Fruit fly (Drosophila melanogaster) whole organism, embryonic: ENCODE data around the gene Sb.

Experiments used
- Asciz ChIP-seq: fragments of 200-800 bp; sonication (Bioruptor generic); optimal IDR thresholded peaks from 2 replicates; lab custom pipeline; 2017; ENCODE audit warnings: missing biosample characterization, mild to moderate bottlenecking, missing genetic modification characterization, missing genetic modification reagents
- Bdp1 ChIP-seq: fragments of 200-800 bp; sonication (Bioruptor generic); optimal IDR thresholded peaks from 3 replicates; lab custom pipeline; 2016; ENCODE audit warnings: missing biosample characterization, missing genetic modification characterization
- Blimp-1 ChIP-seq: fragments of 200-800 bp; sonication (Bioruptor generic); optimal IDR thresholded peaks from 3 replicates; lab custom pipeline; 2018; ENCODE audit warnings: missing biosample characterization, missing genetic modification characterization, mild to moderate bottlenecking, moderate library complexity, missing genetic modification reagents
- CG10565 ChIP-seq: fragments of 200-800 bp; sonication (Bioruptor generic); optimal IDR thresholded peaks from 3 replicates; lab custom pipeline; 2016; ENCODE audit warnings: missing biosample characterization, mild to moderate bottlenecking, missing genetic modification characterization
- CG10979 ChIP-seq: fragments of 200-800 bp; sonication (Bioruptor generic); optimal IDR thresholded peaks from 2 replicates; lab custom pipeline; 2018; ENCODE audit warnings: missing biosample characterization, mild to moderate bottlenecking, missing genetic modification characterization, moderate library complexity
- CG12104 ChIP-seq: fragments of 200-800 bp; sonication (Bioruptor generic); optimal IDR thresholded peaks from 3 replicates; lab custom pipeline; 2016; ENCODE audit warnings: missing biosample characterization, missing genetic modification characterization
- CG12391 ChIP-seq: fragments of 200-800 bp; sonication (Bioruptor generic); optimal IDR thresholded peaks from 3 replicates; lab custom pipeline; 2018; ENCODE audit warnings: missing biosample characterization, mild to moderate bottlenecking, missing genetic modification characterization, moderate library complexity
- CG12942 ChIP-seq: fragments of 200-800 bp; sonication (Bioruptor generic); optimal IDR thresholded peaks from 3 replicates; lab custom pipeline; 2016; ENCODE audit warnings: missing biosample characterization, missing genetic modification characterization
- CG1602 ChIP-seq: fragments of 200-800 bp; sonication (Bioruptor generic); optimal IDR thresholded peaks from 3 replicates; lab custom pipeline; 2016; ENCODE audit warnings: missing biosample characterization, missing genetic modification characterization
- CG17385 ChIP-seq: fragments of 200-800 bp; sonication (Bioruptor generic); optimal IDR thresholded peaks from 3 replicates; lab custom pipeline; 2018; ENCODE audit warnings: missing biosample characterization, mild to moderate bottlenecking, missing genetic modification characterization
- CG17802 ChIP-seq: fragments of 200-800 bp; sonication (Bioruptor generic); optimal IDR thresholded peaks from 2 replicates; lab custom pipeline; 2018; ENCODE audit warnings: missing biosample characterization, mild to moderate bottlenecking, missing genetic modification characterization, moderate library complexity
- CG1792 ChIP-seq: fragments of 200-800 bp; sonication (Bioruptor generic); optimal IDR thresholded peaks from 2 replicates; lab custom pipeline; 2016; ENCODE audit warnings: missing biosample characterization, missing genetic modification characterization
- CG2202 ChIP-seq: fragments of 200-800 bp; sonication (Bioruptor generic); optimal IDR thresholded peaks from 2 replicates; lab custom pipeline; 2018; ENCODE audit warnings: missing biosample characterization, mild to moderate bottlenecking, missing genetic modification characterization
- CG3163 ChIP-seq: fragments of 200-800 bp; sonication (Bioruptor generic); optimal IDR thresholded peaks from 3 replicates; lab custom pipeline; 2016; ENCODE audit warnings: missing biosample characterization, missing genetic modification characterization
- CG32767 ChIP-seq: fragments of 200-800 bp; sonication (Bioruptor generic); IDR thresholded peaks from 2 replicates; pipeline ENCODE4 v1.3.6; 2022; ENCODE audit warnings: missing biosample characterization, missing genetic modification characterization
- CG33557 ChIP-seq: fragments of 200-800 bp; sonication (Bioruptor generic); optimal IDR thresholded peaks from 2 replicates; lab custom pipeline; 2019; ENCODE audit warnings: missing biosample characterization, mild to moderate bottlenecking, missing genetic modification characterization, moderate library complexity
- CkIIα-i1 ChIP-seq: fragments of 200-800 bp; sonication (Bioruptor generic); IDR thresholded peaks from 2 replicates; pipeline ENCODE4 v1.3.6; 2022; ENCODE audit warnings: missing biosample characterization, missing genetic modification characterization
- Deaf1 ChIP-seq: fragments of 200-800 bp; optimal IDR thresholded peaks from 3 replicates; lab custom pipeline; 2019; ENCODE audit warnings: missing biosample characterization, mild to moderate bottlenecking, missing genetic modification characterization, moderate library complexity
- Dfd ChIP-seq, 2 experiments: fragments of >200 bp; optimal IDR thresholded peaks; 2 replicates each; lab custom pipeline; 2017; ENCODE audit warnings: missing biosample characterization in 2 of 2, missing genetic modification characterization in 2 of 2
- Dip3 ChIP-seq: fragments of 200-800 bp; sonication (Bioruptor generic); optimal IDR thresholded peaks from 3 replicates; lab custom pipeline; 2016; ENCODE audit warnings: missing biosample characterization, missing genetic modification characterization
- Ets65A ChIP-seq: fragments of 200-800 bp; sonication (Bioruptor generic); peaks from one replicate; lab custom pipeline; 2016; ENCODE audit warnings: missing biosample characterization, missing genetic modification characterization
- Hmx ChIP-seq: fragments of 200-800 bp; sonication (Bioruptor generic); optimal IDR thresholded peaks from 2 replicates; lab custom pipeline; 2016; ENCODE audit warnings: missing biosample characterization, missing genetic modification characterization
- Med ChIP-seq: fragments of 200-800 bp; sonication (Bioruptor generic); peaks from one replicate; lab custom pipeline; 2016; ENCODE audit warnings: missing biosample characterization, missing genetic modification characterization, mild to moderate bottlenecking, inconsistent platforms, moderate library complexity
- NC2α ChIP-seq: fragments of 200-800 bp; sonication (Bioruptor generic); optimal IDR thresholded peaks from 2 replicates; lab custom pipeline; 2016; ENCODE audit warnings: missing biosample characterization, missing genetic modification characterization
- Pdp1 ChIP-seq, 2 experiments: fragments of 200-800 bp; sonication (Bioruptor generic); optimal IDR thresholded peaks; 3 replicates each; lab custom pipeline; 2016; ENCODE audit warnings: missing biosample characterization in 2 of 2, missing genetic modification characterization in 2 of 2, mild to moderate bottlenecking in 1 of 2, moderate library complexity in 1 of 2
- Trl ChIP-seq, 3 experiments: fragments of >200 bp in 2 of 3; fragments of 200-800 bp in 1 of 3; sonication (Bioruptor generic) in 1 of 3; optimal IDR thresholded peaks; 2 replicates in 1 of 3; 3 replicates in 2 of 3; lab custom pipeline; 2016 to 2017; ENCODE audit warnings: missing biosample characterization in 1 of 3, missing genetic modification characterization in 1 of 3
- Vsx1 ChIP-seq: fragments of 200-800 bp; sonication (Bioruptor generic); optimal IDR thresholded peaks from 2 replicates; lab custom pipeline; 2017; ENCODE audit warnings: missing biosample characterization, mild to moderate bottlenecking, missing genetic modification characterization, missing genetic modification reagents
- ci ChIP-seq: fragments of 200-800 bp; sonication (Bioruptor generic); IDR thresholded peaks from 3 replicates; pipeline ENCODE4 v1.3.6; 2022; ENCODE audit warnings: missing biosample characterization, missing genetic modification characterization
- croc ChIP-seq: fragments of 200-800 bp; sonication (Bioruptor generic); conservative IDR thresholded peaks from 3 replicates; pipeline ENCODE4 v1.3.6; 2022; ENCODE audit warnings: missing biosample characterization, missing genetic modification characterization
- dmrt99B ChIP-seq: fragments of 200-800 bp; sonication (Bioruptor generic); optimal IDR thresholded peaks from 2 replicates; lab custom pipeline; 2018; ENCODE audit warnings: missing biosample characterization, mild to moderate bottlenecking, missing genetic modification characterization, moderate library complexity
- esg ChIP-seq: fragments of 200-800 bp; sonication (Bioruptor generic); conservative IDR thresholded peaks from 2 replicates; pipeline ENCODE4 v1.3.6; 2022; ENCODE audit warnings: missing biosample characterization, missing genetic modification characterization
- eve ChIP-seq, 2 experiments: fragments of >200 bp; optimal IDR thresholded peaks; 2 replicates each; lab custom pipeline; 2017; ENCODE audit warnings: missing biosample characterization in 2 of 2, missing genetic modification characterization in 2 of 2
- ewg ChIP-seq: fragments of 200-800 bp; sonication (Bioruptor generic); optimal IDR thresholded peaks from 3 replicates; lab custom pipeline; 2017; ENCODE audit warnings: mild to moderate bottlenecking, missing biosample characterization, missing genetic modification reagents, missing genetic modification characterization
- exex ChIP-seq: fragments of 200-800 bp; sonication (Bioruptor generic); optimal IDR thresholded peaks from 4 replicates; lab custom pipeline; 2018; ENCODE audit warnings: missing biosample characterization, mild to moderate bottlenecking, missing genetic modification characterization, moderate library complexity
- fd64A ChIP-seq: fragments of 200-800 bp; sonication (Bioruptor generic); optimal IDR thresholded peaks from 3 replicates; lab custom pipeline; 2018; ENCODE audit warnings: missing biosample characterization, mild to moderate bottlenecking, missing genetic modification characterization
- ftz-f1 ChIP-seq: fragments of 200-800 bp; sonication (Bioruptor generic); optimal IDR thresholded peaks from 2 replicates; lab custom pipeline; 2016; ENCODE audit warnings: missing biosample characterization, missing genetic modification characterization
- gce ChIP-seq: fragments of 200-800 bp; sonication (Bioruptor generic); IDR thresholded peaks from 3 replicates; pipeline ENCODE4 v1.3.6; 2022; ENCODE audit warnings: missing biosample characterization, missing genetic modification characterization
- gsb-n ChIP-seq: fragments of 200-800 bp; sonication (Bioruptor generic); optimal IDR thresholded peaks from 3 replicates; lab custom pipeline; 2018; ENCODE audit warnings: missing biosample characterization, mild to moderate bottlenecking, missing genetic modification characterization
- h ChIP-seq: fragments of >200 bp; optimal IDR thresholded peaks from 2 replicates; lab custom pipeline; 2017
- kni ChIP-seq: fragments of 200-800 bp; sonication (Bioruptor generic); optimal IDR thresholded peaks from 3 replicates; lab custom pipeline; 2017; ENCODE audit warnings: mild to moderate bottlenecking, missing biosample characterization, missing genetic modification reagents, missing genetic modification characterization
- luna ChIP-seq: fragments of 200-800 bp; sonication (Bioruptor generic); optimal IDR thresholded peaks from 2 replicates; lab custom pipeline; 2016; ENCODE audit warnings: missing biosample characterization, missing genetic modification characterization
- nmo ChIP-seq: fragments of 200-800 bp; sonication (Bioruptor generic); optimal IDR thresholded peaks from 2 replicates; lab custom pipeline; 2018; ENCODE audit warnings: missing biosample characterization, mild to moderate bottlenecking, missing genetic modification characterization, moderate library complexity
- prd ChIP-seq, 3 experiments: fragments of >200 bp in 2 of 3; fragments of 200-800 bp in 1 of 3; sonication (Bioruptor generic) in 1 of 3; optimal IDR thresholded peaks in 2 of 3; IDR thresholded peaks in 1 of 3; 2 replicates in 2 of 3; 3 replicates in 1 of 3; pipeline versions ENCODE4 v1.3.6 to Lab custom; 2017 to 2022; ENCODE audit warnings: missing biosample characterization in 1 of 3, missing genetic modification characterization in 1 of 3
- row ChIP-seq: fragments of 200-800 bp; sonication (Bioruptor generic); IDR thresholded peaks from 3 replicates; pipeline ENCODE4 v1.3.6; 2022; ENCODE audit warnings: missing biosample characterization, missing genetic modification characterization
- sens ChIP-seq: fragments of 200-800 bp; sonication (Bioruptor generic); peaks from one replicate; lab custom pipeline; 2016; ENCODE audit warnings: missing biosample characterization, missing genetic modification characterization
- stc ChIP-seq: fragments of 200-800 bp; sonication (Bioruptor generic); IDR thresholded peaks from 2 replicates; pipeline ENCODE4 v1.3.6; 2022; ENCODE audit warnings: missing biosample characterization, missing genetic modification characterization
- sug ChIP-seq: fragments of 200-800 bp; optimal IDR thresholded peaks from 2 replicates; lab custom pipeline; 2019; ENCODE audit warnings: missing biosample characterization, mild to moderate bottlenecking, missing genetic modification characterization, moderate library complexity
- tx ChIP-seq: fragments of 200-800 bp; sonication (Bioruptor generic); optimal IDR thresholded peaks from 2 replicates; lab custom pipeline; 2016; ENCODE audit warnings: missing biosample characterization, missing genetic modification characterization
- vvl ChIP-seq: fragments of 200-800 bp; sonication (Bioruptor generic); IDR thresholded peaks from 2 replicates; pipeline ENCODE4 v1.3.6; 2022; ENCODE audit warnings: missing biosample characterization, missing genetic modification characterization

The Sb gene

dm6 chr3R:16080942-16081589 lies 34.9 kb upstream of the Sb start, which contains the start of gene CG32855 (continued):
- TF ChIP-seq Hmx (no peak), CG10565 (GFP tag; lab: Kevin White, UChicago) (no peak), row (GFP tag; lab: Robert Waterston, UW) (0 out of 3 replicates have a peak, but pooled peaks have one; percentile 15), CG32767 (no peak), gsb-n (tag; lab: Kevin White, UChicago) (peak; percentile 75), CG12391 (no peak), tx (no peak), CG12942 (GFP tag; lab: Kevin White, UChicago) (no peak), CG2202 (tag; lab: Kevin White, UChicago) (no peak), exex (tag; lab: Kevin White, UChicago) (no peak), CG10979 (tag; lab: Kevin White, UChicago) (no peak), Dfd (GFP tag; optimal IDR thresholded peaks at IDR 0.05; lab: Kevin White, UChicago) (no peak), fd64A (peak; percentile 5), gce (GFP tag; lab: Robert Waterston, UW) (no peak), NC2α (GFP tag; lab: Kevin White, UChicago) (no peak), vvl (GFP tag; lab: Robert Waterston, UW) (0 out of 2 replicates have a peak, but pooled peaks have one; percentile 20), eve (GFP tag; optimal IDR thresholded peaks at IDR 0.05; lab: Kevin White, UChicago) (no peak), Ets65A (GFP tag; lab: Kevin White, UChicago) (peak; percentile 6), CG17802 (tag; lab: Kevin White, UChicago) (no peak), ewg (no peak), luna (GFP tag; lab: Kevin White, UChicago) (no peak), Bdp1 (no peak), stc (GFP tag; lab: Robert Waterston, UW) (no peak), sens (peak; percentile 77), kni (GFP tag; lab: Kevin White, UChicago) (peak; percentile 71), prd (optimal IDR thresholded peaks at IDR 0.05; lab: Kevin White, UChicago) (no peak), prd (GFP tag; IDR thresholded peaks at IDR 0.05; lab: Robert Waterston, UW) (peak; percentile 20; the same call in 1 of the 3 replicates), Trl (optimal IDR thresholded peaks at IDR 0.05; lab: Kevin White, UChicago) (no peak), Trl (GFP tag; optimal IDR thresholded peaks at IDR 0.05; lab: Kevin White, UChicago) (no peak), CG12104 (GFP tag; lab: Kevin White, UChicago) (no peak), Dip3 (GFP tag; lab: Kevin White, UChicago) (no peak), CG1602 (GFP tag; lab: Kevin White, UChicago) (no peak), ftz-f1 (GFP tag; lab: Kevin White, UChicago) (no peak), esg (no peak), nmo (GFP tag; lab: Kevin White, UChicago) (no peak), Pdp1 (GFP tag; optimal IDR thresholded peaks at IDR 0.05; lab: Kevin White, UChicago) (peak in 1 of 2 experiments; percentile 16), Blimp-1 (GFP tag; lab: Kevin White, UChicago) (peak; percentile 20), CG3163 (GFP tag; lab: Kevin White, UChicago) (no peak), Vsx1 (GFP tag; lab: Kevin White, UChicago) (peak; percentile 49), CG1792 (GFP tag; lab: Kevin White, UChicago) (no peak), CG33557 (GFP tag; lab: Kevin White, UChicago) (peak; percentile 19), dmrt99B (tag; lab: Kevin White, UChicago) (peak; percentile 38), Med (GFP tag; lab: Kevin White, UChicago) (peak; percentile 76), croc (GFP tag; lab: Robert Waterston, UW) (no peak), CG17385 (GFP tag; lab: Kevin White, UChicago) (no peak), Deaf1 (tag; lab: Kevin White, UChicago) (no peak), CkIIα-i1 (GFP tag; lab: Robert Waterston, UW) (no peak), sug (no peak), ci (GFP tag; lab: Robert Waterston, UW) (peak; percentile 55; the same call in 1 of the 3 replicates), h (lab: Kevin White, UChicago) (no peak), Asciz (GFP tag; lab: Kevin White, UChicago) (peak; percentile 7)
